Worm (Caenorhabditis elegans) whole organism, young adult: ENCODE results near the gene clc-13.

Experiments
- B0019.2 ChIP-seq: fragments of 200-800 bp; sonication (Bioruptor generic); conservative IDR thresholded peaks from 2 replicates; pipeline ENCODE4 v1.3.6; 2022; ENCODE audit warnings: missing genetic modification reagents, missing genetic modification characterization, missing compliant biosample characterization
- ama-1 ChIP-seq, 3 experiments: fragments of 150-350 bp in 1 of 3; sonication (generic microtip) in 2 of 3; optimal IDR thresholded peaks; 2 replicates each; lab custom pipeline; 2014 to 2018; ENCODE audit warnings: missing biosample characterization in 2 of 3, missing genetic modification characterization in 2 of 3, missing genetic modification reagents in 2 of 3
- cebp-1 ChIP-seq, 2 experiments: fragments of 200-800 bp in 1 of 2; sonication (Bioruptor generic) in 1 of 2; sonication (generic microtip) in 1 of 2; IDR thresholded peaks in 1 of 2; optimal IDR thresholded peaks in 1 of 2; 2 replicates each; pipeline versions ENCODE4 v1.3.6 to Lab custom; 2017 to 2022; ENCODE audit warnings: missing compliant biosample characterization in 2 of 2, missing genetic modification characterization in 2 of 2, mild to moderate bottlenecking in 1 of 2, missing genetic modification reagents in 1 of 2, moderate library complexity in 1 of 2
- egl-44 ChIP-seq: fragments of 200-800 bp; sonication (Bioruptor generic); IDR thresholded peaks from 2 replicates; pipeline ENCODE4 v1.3.6; 2022; ENCODE audit warnings: missing genetic modification reagents, missing genetic modification characterization, missing compliant biosample characterization
- hsf-1 ChIP-seq: fragments of 200-800 bp; sonication (Bioruptor generic); IDR thresholded peaks from 2 replicates; pipeline ENCODE4 v1.3.6; 2022; ENCODE audit warnings: missing genetic modification reagents, missing genetic modification characterization, missing compliant biosample characterization
- let-607 ChIP-seq, 2 experiments: fragments of 200-800 bp in 1 of 2; sonication (Bioruptor generic) in 1 of 2; sonication (generic microtip) in 1 of 2; optimal IDR thresholded peaks; 2 replicates each; lab custom pipeline; 2016 to 2018; ENCODE audit warnings: mild to moderate bottlenecking in 2 of 2, missing compliant biosample characterization in 2 of 2, missing genetic modification characterization in 2 of 2, moderate library complexity in 2 of 2, missing genotype in 1 of 2
- madf-3 ChIP-seq: fragments of 200-800 bp; sonication (Bioruptor generic); IDR thresholded peaks from 2 replicates; pipeline ENCODE4 v1.3.6; 2022; ENCODE audit warnings: missing genetic modification reagents, missing genetic modification characterization, missing compliant biosample characterization
- pha-4 ChIP-seq: fragments of 150-350 bp; sonication (generic microtip); optimal IDR thresholded peaks from 2 replicates; lab custom pipeline; 2014; ENCODE audit warnings: missing biosample characterization, missing genetic modification reagents, missing genetic modification characterization
- sea-2 ChIP-seq: fragments of 200-800 bp; sonication (Bioruptor generic); IDR thresholded peaks from 2 replicates; pipeline ENCODE4 v1.3.6; 2022; ENCODE audit warnings: missing genetic modification characterization, missing compliant biosample characterization
- snpc-4 ChIP-seq, 5 experiments: fragments of 150-350 bp in 1 of 5; sonication (generic microtip) in 4 of 5; optimal IDR thresholded peaks; 2 replicates each; lab custom pipeline; 2014 to 2018; ENCODE audit warnings: missing genetic modification characterization in 5 of 5, missing biosample characterization in 3 of 5, antibody characterized with exemption in 2 of 5, mild to moderate bottlenecking in 2 of 5, missing compliant biosample characterization in 2 of 5, missing genotype in 2 of 5, moderate library complexity in 2 of 5, missing genetic modification reagents in 1 of 5
- unc-62 ChIP-seq: fragments of 150-350 bp; optimal IDR thresholded peaks from 2 replicates; lab custom pipeline; 2014; ENCODE audit warnings: missing biosample characterization, missing genetic modification reagents, missing genetic modification characterization
- xnd-1 ChIP-seq: sonication (generic microtip); optimal IDR thresholded peaks from 2 replicates; lab custom pipeline; 2016; ENCODE audit warnings: missing genotype, missing genetic modification reagents, missing genetic modification characterization, missing compliant biosample characterization

- TF ChIP-seq ama-1 (optimal IDR thresholded peaks at IDR 0.05; lab: Kevin White, UChicago): no peak
- no peak for TF ChIP-seq ama-1 (GFP tag; optimal IDR thresholded peaks at IDR 0.05; lab: Kevin White, UChicago)
- TF ChIP-seq xnd-1 (tag; lab: Kevin White, UChicago): no peak
- TF ChIP-seq unc-62 (GFP tag; lab: Kevin White, UChicago): no peak
- no peak for TF ChIP-seq let-607 (tag; optimal IDR thresholded peaks at IDR 0.05; lab: Kevin White, UChicago)
- TF ChIP-seq hsf-1 (GFP tag; lab: Robert Waterston, UW): no peak
- no peak for TF ChIP-seq snpc-4 (GFP tag; optimal IDR thresholded peaks at IDR 0.05; lab: Kevin White, UChicago)
- no peak for TF ChIP-seq snpc-4 (tag; optimal IDR thresholded peaks at IDR 0.05; lab: Kevin White, UChicago)
- no peak for TF ChIP-seq pha-4
- TF ChIP-seq sea-2: no peak
- TF ChIP-seq madf-3 (GFP tag; lab: Robert Waterston, UW): no peak
- TF ChIP-seq cebp-1 (GFP tag; IDR thresholded peaks at IDR 0.05; lab: Robert Waterston, UW): no peak
- TF ChIP-seq cebp-1 (tag; optimal IDR thresholded peaks at IDR 0.05; lab: Kevin White, UChicago): no peak
- no peak for TF ChIP-seq egl-44 (GFP tag; lab: Robert Waterston, UW)
- no peak for TF ChIP-seq B0019.2 (GFP tag; lab: Robert Waterston, UW)
These were observed 2.6 kb downstream of the clc-13 start, which contains the start of gene srh-97 for ce11 chrV:17016787-17017186.
